Worm (Caenorhabditis elegans) whole organism, late embryonic: ENCODE measurements around the gene srh-211.

Experiments
- ama-1 ChIP-seq: fragments of 150-350 bp; optimal IDR thresholded peaks from 2 replicates; lab custom pipeline; 2014
- ets-4 ChIP-seq: sonication (generic microtip); optimal IDR thresholded peaks from 2 replicates; lab custom pipeline; 2016; ENCODE audit warnings: missing genetic modification characterization, missing compliant biosample characterization
- pax-1 ChIP-seq: fragments of 150-350 bp; optimal IDR thresholded peaks from 2 replicates; lab custom pipeline; 2014; ENCODE audit warnings: missing biosample characterization, missing genetic modification characterization

DNA sequence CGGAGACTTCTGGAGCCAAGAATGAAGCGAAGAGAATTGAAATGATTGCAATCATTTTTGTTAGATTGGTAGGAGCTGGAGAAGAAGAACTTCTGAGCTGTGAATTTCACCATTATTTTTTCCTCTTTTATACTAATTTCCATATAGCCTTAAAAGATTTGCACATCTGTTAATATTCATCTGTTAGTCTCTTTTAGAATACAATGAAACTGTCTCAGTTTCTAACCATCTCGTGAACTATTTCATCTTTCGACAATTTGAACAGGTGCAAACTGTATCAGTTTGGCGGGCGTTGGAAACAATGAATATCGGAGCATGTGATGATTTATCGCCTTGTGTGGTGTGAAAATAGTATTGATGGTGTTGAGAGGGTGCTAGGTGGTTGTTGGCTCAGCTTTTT lies 41.2 kb upstream of the srh-211 start, which contains the start of gene phat-5:
- TF ChIP-seq ama-1 (no peak), ets-4 (no peak), pax-1 (tag; lab: Kevin White, UChicago) (no peak)
